Worm (Caenorhabditis elegans) whole organism, midembryonic: Measurements from ENCODE around the gene Y38F1A.8.

Experiments
- T22C8.4 ChIP-seq: fragments of 200-800 bp; sonication (Bioruptor generic); IDR thresholded peaks from 2 replicates; pipeline ENCODE4 v1.3.6; 2022; ENCODE audit warnings: missing genetic modification characterization, missing compliant biosample characterization
- flt-1 ChIP-seq: fragments of 200-800 bp; sonication (Bioruptor generic); IDR thresholded peaks from 2 replicates; pipeline ENCODE4 v1.3.6; 2022; ENCODE audit warnings: missing genetic modification characterization, missing compliant biosample characterization
- klf-2 ChIP-seq: fragments of 200-800 bp; sonication (Bioruptor generic); conservative IDR thresholded peaks from 2 replicates; pipeline ENCODE4 v1.3.6; 2022; ENCODE audit warnings: missing genetic modification reagents, missing genetic modification characterization, missing compliant biosample characterization
- ref-1 ChIP-seq: fragments of 200-800 bp; sonication (Bioruptor generic); conservative IDR thresholded peaks from 2 replicates; pipeline ENCODE4 v1.3.6; 2022; ENCODE audit warnings: missing genetic modification reagents, missing genetic modification characterization, missing compliant biosample characterization
- tab-1 ChIP-seq: fragments of 200-800 bp; sonication (Bioruptor generic); IDR thresholded peaks from 2 replicates; pipeline ENCODE4 v1.3.6; 2022; ENCODE audit warnings: missing genetic modification characterization, missing compliant biosample characterization
- ztf-23 ChIP-seq: fragments of 200-800 bp; sonication (Bioruptor generic); IDR thresholded peaks from 2 replicates; pipeline ENCODE4 v1.3.6; 2022; ENCODE audit warnings: missing genetic modification reagents, missing genetic modification characterization, missing compliant biosample characterization
- ztf-29 ChIP-seq: fragments of 200-800 bp; sonication (Bioruptor generic); IDR thresholded peaks from 2 replicates; pipeline ENCODE4 v1.3.6; 2022; ENCODE audit warnings: missing genetic modification reagents, missing genetic modification characterization, missing compliant biosample characterization

- TF ChIP-seq tab-1 (GFP tag; lab: Robert Waterston, UW) (no peak), T22C8.4 (no peak), ztf-29 (GFP tag; lab: Robert Waterston, UW) (0 out of 2 replicates have a peak, but pooled peaks have one; percentile 48), klf-2 (no peak), flt-1 (GFP tag; lab: Robert Waterston, UW) (no peak), ref-1 (no peak), ztf-23 (GFP tag; lab: Robert Waterston, UW) (no peak)
Measured at ce11 chrII:13036717-13037116, 36.1 kb upstream of the Y38F1A.8 start, which contains the start of gene F18A11.3.
